Worm (Caenorhabditis elegans): ENCODE data around the gene E02C12.8.
A peak's percentile ranks its signal among the peaks of the same experiment; 100 is the strongest.

Gene E02C12.8

ce11 chrV:9406890-9407289 lies 33.5 kb upstream of the E02C12.8 start:
- TF ChIP-seq ztf-25 (GFP tag; IDR thresholded peaks at IDR 0.05) (no peak), nhr-80 (tag; optimal IDR thresholded peaks at IDR 0.05) (peak; percentile 1), B0261.1 (tag; optimal IDR thresholded peaks at IDR 0.05) (peak; percentile 63), die-1 (tag; optimal IDR thresholded peaks at IDR 0.05) (peak; percentile 40), lsl-1 (GFP tag; optimal IDR thresholded peaks at IDR 0.05) (peak; percentile 6), snpc-4 (GFP tag; optimal IDR thresholded peaks at IDR 0.05) (no peak), snpc-4 (tag; optimal IDR thresholded peaks at IDR 0.05) (peak in 1 of 4 experiments; percentile 44), pbrm-1 (GFP tag; IDR thresholded peaks at IDR 0.05) (0 out of 2 replicates have a peak, but pooled peaks have one; percentile 25), F23B12.7 (tag; optimal IDR thresholded peaks at IDR 0.05; ENCODE audit: insufficient read depth) (peak; percentile 39), rpc-1 (optimal IDR thresholded peaks at IDR 0.05) (peak; percentile 54), rpc-1 (tag; optimal IDR thresholded peaks at IDR 0.05) (peak; percentile 84), lin-35 (GFP tag; optimal IDR thresholded peaks at IDR 0.05) (no peak), ztf-6 (GFP tag; IDR thresholded peaks at IDR 0.05) (no peak), hmg-1.2 (GFP tag; IDR thresholded peaks at IDR 0.05) (peak; percentile 42; the same call in 1 of the 2 replicates), mes-4 (tag; optimal IDR thresholded peaks at IDR 0.05) (no peak), him-1 (tag; optimal IDR thresholded peaks at IDR 0.05) (peak; percentile 82), tbp1 (GFP tag; optimal IDR thresholded peaks at IDR 0.05) (peak; percentile 89)

ce11 chrV:9399886-9400373 lies 26.5 kb upstream of the E02C12.8 start, which contains the start of gene trpp-4:
Gene trpp-4, plus strand, starts transcription at chrV:9400327.
- TF ChIP-seq C06A6.2 (GFP tag; conservative IDR thresholded peaks at IDR 0.05) (no peak), bed-2 (GFP tag; IDR thresholded peaks at IDR 0.05) (no peak), mcd-1 (GFP tag; IDR thresholded peaks at IDR 0.05) (no peak), dpff-1 (tag; optimal IDR thresholded peaks at IDR 0.05) (no peak), Y79H2A.3 (GFP tag; conservative IDR thresholded peaks at IDR 0.05) (no peak), hrde-1 (tag; optimal IDR thresholded peaks at IDR 0.05; ENCODE audit: borderline replicate concordance) (no peak), madf-10 (tag; optimal IDR thresholded peaks at IDR 0.05) (no peak), F37B4.10 (GFP tag; IDR thresholded peaks at IDR 0.05) (no peak), C17E4.6 (GFP tag; IDR thresholded peaks at IDR 0.05) (no peak), F22D6.2 (tag; optimal IDR thresholded peaks at IDR 0.05) (no peak), attf-6 (GFP tag; IDR thresholded peaks at IDR 0.05) (no peak), hlh-12 (tag; optimal IDR thresholded peaks at IDR 0.05) (no peak), Y67H2A.10 (GFP tag; conservative IDR thresholded peaks at IDR 0.05) (no peak), madf-6 (GFP tag; IDR thresholded peaks at IDR 0.05) (no peak), cebp-1 (GFP tag; IDR thresholded peaks at IDR 0.05) (no peak), cebp-1 (tag; optimal IDR thresholded peaks at IDR 0.05) (no peak), ztf-18 (tag; optimal IDR thresholded peaks at IDR 0.05) (no peak), sdz-38 (tag; optimal IDR thresholded peaks at IDR 0.05) (no peak), fkh-3 (tag; optimal IDR thresholded peaks at IDR 0.05) (no peak), ama-1 (optimal IDR thresholded peaks at IDR 0.05) (no peak), ama-1 (GFP tag; optimal IDR thresholded peaks at IDR 0.05) (no peak)

- TF ChIP-seq zim-3 (tag; optimal IDR thresholded peaks at IDR 0.05), result no peak
- TF ChIP-seq cebp-1 (GFP tag; IDR thresholded peaks at IDR 0.05), result no peak
- peak; percentile 41 for TF ChIP-seq cebp-1 (tag; optimal IDR thresholded peaks at IDR 0.05)
- TF ChIP-seq ceh-40 (GFP tag; IDR thresholded peaks at IDR 0.05), result no peak
- TF ChIP-seq rpc-1 (optimal IDR thresholded peaks at IDR 0.05), result no peak
- TF ChIP-seq rpc-1 (tag; optimal IDR thresholded peaks at IDR 0.05), result no peak
- no peak for TF ChIP-seq F55B11.4 (tag; optimal IDR thresholded peaks at IDR 0.05; ENCODE audit: borderline replicate concordance, insufficient read depth)
- TF ChIP-seq K12H6.12 (tag; optimal IDR thresholded peaks at IDR 0.05), result no peak
These were observed 21.7 kb upstream of the E02C12.8 start for ce11 chrV:9394938-9395639.

Data from whole organism, young adult.